Fruit fly (Drosophila melanogaster): ENCODE measurements around the gene CG14989.

DNA sequence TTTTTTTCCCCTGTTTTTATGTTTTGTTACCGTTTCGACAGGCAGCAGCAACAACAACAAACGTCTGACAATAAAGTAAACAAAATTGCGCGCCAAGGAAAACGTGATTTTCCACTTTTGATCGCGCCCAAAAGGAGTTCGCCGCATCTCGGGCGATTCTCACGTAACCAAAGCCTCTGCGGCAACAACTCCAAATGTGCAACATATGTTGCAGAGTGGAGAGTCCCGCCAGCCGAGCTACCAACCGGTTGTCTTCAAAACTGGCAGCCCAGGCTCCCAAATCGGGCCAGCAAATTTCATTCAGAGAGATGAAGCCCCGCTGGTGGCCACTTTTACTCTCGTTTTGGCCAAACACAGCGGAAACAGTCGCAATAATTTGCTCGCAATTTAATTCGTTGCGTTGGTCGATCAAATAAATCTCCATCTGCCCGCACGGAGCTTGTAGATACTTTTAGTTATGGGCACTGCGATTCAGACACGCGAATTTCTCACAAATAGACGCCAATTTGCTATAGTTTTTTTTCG, 31.9 kb upstream of the CG14989 start:
- TF ChIP-seq Hr78 (GFP tag; optimal IDR thresholded peaks at IDR 0.05): no peak
- no peak for TF ChIP-seq usp (GFP tag; optimal IDR thresholded peaks at IDR 0.05)
- TF ChIP-seq fru (GFP tag; optimal IDR thresholded peaks at IDR 0.05): no peak
- no peak for TF ChIP-seq Hr83 (GFP tag; optimal IDR thresholded peaks at IDR 0.05; ENCODE audit: poor library complexity, severe bottlenecking)
- TF ChIP-seq Hnf4 (GFP tag; optimal IDR thresholded peaks at IDR 0.05): no peak
- TF ChIP-seq foxo (GFP tag; optimal IDR thresholded peaks at IDR 0.05): no peak
- no peak for TF ChIP-seq sv (GFP tag; optimal IDR thresholded peaks at IDR 0.05)
- no peak for TF ChIP-seq Dfd (GFP tag; optimal IDR thresholded peaks at IDR 0.05)
- TF ChIP-seq psq (GFP tag; optimal IDR thresholded peaks at IDR 0.05): no peak
- no peak for TF ChIP-seq Myc (optimal IDR thresholded peaks at IDR 0.05)
- peak; percentile 32 for TF ChIP-seq Vsx2 (GFP tag; optimal IDR thresholded peaks at IDR 0.05; ENCODE audit: partially characterized antibody)
